Worm (Caenorhabditis elegans) whole organism, L4/young adult: ENCODE results near the gene F52C6.4.

ENCODE experiments used
- W03F9.2 ChIP-seq: fragments of 150-350 bp; optimal IDR thresholded peaks from 2 replicates; lab custom pipeline; 2014; ENCODE audit warnings: missing biosample characterization, missing genetic modification characterization
- dao-5 ChIP-seq: sonication (generic microtip); optimal IDR thresholded peaks from 2 replicates; lab custom pipeline; 2016; ENCODE audit warnings: missing genotype, missing genetic modification characterization, moderate library complexity, missing compliant biosample characterization
- him-1 ChIP-seq: sonication (generic microtip); optimal IDR thresholded peaks from 2 replicates; lab custom pipeline; 2016; ENCODE audit warnings: missing genotype, missing genetic modification reagents, missing genetic modification characterization, missing compliant biosample characterization

ce11 chrII:1897936-1898335, 25.0 kb upstream of the F52C6.4 start, which contains the start of gene C46F9.6:
- TF ChIP-seq W03F9.2 (tag; lab: Kevin White, UChicago): no peak
- TF ChIP-seq him-1 (tag; lab: Kevin White, UChicago): no peak
- no peak for TF ChIP-seq dao-5 (tag; lab: Kevin White, UChicago)
